Worm (Caenorhabditis elegans) whole organism, L2 larva: ENCODE data around the gene ZC395.4.

Experiments
- C34F6.9 ChIP-seq: fragments of 150-350 bp; optimal IDR thresholded peaks from 2 replicates; lab custom pipeline; 2014; ENCODE audit warnings: missing biosample characterization, missing genetic modification characterization
- F13H6.1 ChIP-seq: sonication (generic microtip); optimal IDR thresholded peaks from 2 replicates; lab custom pipeline; 2016; ENCODE audit warnings: missing genetic modification characterization, missing compliant biosample characterization
- Y55F3AM.14 ChIP-seq: fragments of 200-800 bp; sonication (Bioruptor generic); optimal IDR thresholded peaks from 2 replicates; lab custom pipeline; 2018; ENCODE audit warnings: mild to moderate bottlenecking, missing genetic modification characterization, missing compliant biosample characterization
- ZK546.5 ChIP-seq: sonication (generic microtip); optimal IDR thresholded peaks from 2 replicates; lab custom pipeline; 2017; ENCODE audit warnings: missing biosample characterization, missing genetic modification characterization
- aly-2 ChIP-seq: fragments of 150-350 bp; optimal IDR thresholded peaks from 2 replicates; lab custom pipeline; 2014; ENCODE audit warnings: missing biosample characterization, missing genetic modification characterization
- ama-1 ChIP-seq: fragments of 150-350 bp; optimal IDR thresholded peaks from 2 replicates; lab custom pipeline; 2018; ENCODE audit warnings: inconsistent platforms
- blmp-1 ChIP-seq: sonication (generic microtip); optimal IDR thresholded peaks from 2 replicates; lab custom pipeline; 2017; ENCODE audit warnings: missing genetic modification characterization, mild to moderate bottlenecking, missing compliant biosample characterization, antibody characterized with exemption, moderate library complexity; ENCODE audit not compliant: insufficient read depth
- crh-2 ChIP-seq: sonication (generic microtip); optimal IDR thresholded peaks from 2 replicates; lab custom pipeline; 2017; ENCODE audit warnings: missing biosample characterization, missing genetic modification characterization
- dmd-4 ChIP-seq: sonication (generic microtip); optimal IDR thresholded peaks from 2 replicates; lab custom pipeline; 2017; ENCODE audit warnings: missing biosample characterization, missing genetic modification characterization
- egl-27 ChIP-seq: sonication (generic microtip); optimal IDR thresholded peaks from 3 replicates; lab custom pipeline; 2017; ENCODE audit warnings: missing biosample characterization, missing genetic modification reagents, missing genetic modification characterization
- elt-1 ChIP-seq: fragments of 150-350 bp; optimal IDR thresholded peaks from 2 replicates; lab custom pipeline; 2014; ENCODE audit warnings: missing biosample characterization, missing genetic modification characterization
- elt-3 ChIP-seq: sonication (generic microtip); optimal IDR thresholded peaks from 2 replicates; lab custom pipeline; 2017; ENCODE audit warnings: missing biosample characterization, missing genetic modification characterization
- fos-1 ChIP-seq: fragments of 150-350 bp; optimal IDR thresholded peaks from 2 replicates; lab custom pipeline; 2014; ENCODE audit warnings: missing biosample characterization, missing genetic modification characterization
- gmeb-1 ChIP-seq: fragments of 150-350 bp; optimal IDR thresholded peaks from 2 replicates; lab custom pipeline; 2014; ENCODE audit warnings: missing biosample characterization, missing genetic modification characterization
- lin-11 ChIP-seq: fragments of 150-350 bp; sonication (generic microtip); optimal IDR thresholded peaks from 2 replicates; lab custom pipeline; 2014; ENCODE audit warnings: missing biosample characterization, missing genetic modification characterization, inconsistent platforms, mixed read lengths
- lin-13 ChIP-seq: fragments of 150-350 bp; optimal IDR thresholded peaks from 2 replicates; lab custom pipeline; 2014; ENCODE audit warnings: missing biosample characterization, missing genetic modification reagents, missing genetic modification characterization
- lsy-2 ChIP-seq, 2 experiments: fragments of 150-350 bp in 1 of 2; sonication (generic microtip) in 1 of 2; optimal IDR thresholded peaks; 2 replicates each; lab custom pipeline; 2014 to 2017; ENCODE audit warnings: missing biosample characterization in 2 of 2, missing genetic modification characterization in 2 of 2
- mbf-1 ChIP-seq: sonication (generic microtip); optimal IDR thresholded peaks from 2 replicates; lab custom pipeline; 2017; ENCODE audit warnings: missing biosample characterization, missing genetic modification characterization
- mdl-1 ChIP-seq, 2 experiments: fragments of 150-350 bp in 1 of 2; sonication (generic microtip) in 1 of 2; optimal IDR thresholded peaks; 2 replicates each; lab custom pipeline; 2017; ENCODE audit warnings: missing biosample characterization in 2 of 2, missing genetic modification characterization in 2 of 2
- nhr-10 ChIP-seq: sonication (generic microtip); optimal IDR thresholded peaks from 2 replicates; lab custom pipeline; 2017; ENCODE audit warnings: missing biosample characterization, missing genetic modification characterization
- nhr-12 ChIP-seq: fragments of 150-350 bp; optimal IDR thresholded peaks from 2 replicates; lab custom pipeline; 2014; ENCODE audit warnings: missing biosample characterization, missing genetic modification characterization
- nhr-129 ChIP-seq: fragments of 150-350 bp; optimal IDR thresholded peaks from 2 replicates; lab custom pipeline; 2014; ENCODE audit warnings: missing biosample characterization, missing genetic modification characterization
- nhr-21 ChIP-seq: fragments of 150-350 bp; optimal IDR thresholded peaks from 2 replicates; lab custom pipeline; 2014; ENCODE audit warnings: missing biosample characterization, missing genetic modification characterization
- nhr-23 ChIP-seq: fragments of 150-350 bp; optimal IDR thresholded peaks from 2 replicates; lab custom pipeline; 2014; ENCODE audit warnings: missing biosample characterization, missing genetic modification reagents, missing genetic modification characterization
- nhr-6 ChIP-seq: fragments of 150-350 bp; optimal IDR thresholded peaks from 2 replicates; lab custom pipeline; 2014; ENCODE audit warnings: missing biosample characterization, missing genetic modification characterization
- nhr-77 ChIP-seq: fragments of 150-350 bp; optimal IDR thresholded peaks from 2 replicates; lab custom pipeline; 2014; ENCODE audit warnings: missing biosample characterization, missing genetic modification characterization
- peb-1 ChIP-seq: fragments of 150-350 bp; optimal IDR thresholded peaks from 2 replicates; lab custom pipeline; 2014; ENCODE audit warnings: missing biosample characterization, missing genetic modification characterization
- sem-4 ChIP-seq: fragments of 150-350 bp; optimal IDR thresholded peaks from 2 replicates; lab custom pipeline; 2014; ENCODE audit warnings: missing biosample characterization, missing genetic modification reagents, missing genetic modification characterization
- skn-1 ChIP-seq: sonication (generic microtip); optimal IDR thresholded peaks from 2 replicates; lab custom pipeline; 2017; ENCODE audit warnings: missing biosample characterization, missing genetic modification characterization
- sma-3 ChIP-seq: sonication (generic microtip); optimal IDR thresholded peaks from 2 replicates; lab custom pipeline; 2016; ENCODE audit warnings: missing genetic modification reagents, missing genetic modification characterization, missing compliant biosample characterization
- sma-9 ChIP-seq, 2 experiments: fragments of 150-350 bp in 1 of 2; sonication (generic microtip) in 1 of 2; optimal IDR thresholded peaks; 2 replicates each; lab custom pipeline; 2014 to 2016; ENCODE audit warnings: missing genetic modification characterization in 2 of 2, mild to moderate bottlenecking in 1 of 2, missing biosample characterization in 1 of 2, missing compliant biosample characterization in 1 of 2, missing genetic modification reagents in 1 of 2, moderate library complexity in 1 of 2
- unc-39 ChIP-seq: fragments of 150-350 bp; optimal IDR thresholded peaks from 2 replicates; lab custom pipeline; 2014; ENCODE audit warnings: missing biosample characterization, missing genetic modification characterization
- unc-55 ChIP-seq: fragments of 150-350 bp; sonication (generic microtip); optimal IDR thresholded peaks from 3 replicates; lab custom pipeline; 2014; ENCODE audit warnings: missing biosample characterization, missing genetic modification reagents, missing genetic modification characterization
- unc-62 ChIP-seq: fragments of 150-350 bp; optimal IDR thresholded peaks from 2 replicates; lab custom pipeline; 2014; ENCODE audit warnings: missing biosample characterization, missing genetic modification reagents, missing genetic modification characterization
- zag-1 ChIP-seq: fragments of 150-350 bp; optimal IDR thresholded peaks from 2 replicates; lab custom pipeline; 2014; ENCODE audit warnings: missing biosample characterization, missing genetic modification characterization
- ztf-1 ChIP-seq: fragments of 200-800 bp; sonication (Bioruptor generic); conservative IDR thresholded peaks from 2 replicates; pipeline ENCODE4 v1.3.6; 2022; ENCODE audit warnings: missing genetic modification characterization, missing compliant biosample characterization
- ztf-11 ChIP-seq: sonication (generic microtip); optimal IDR thresholded peaks from 2 replicates; lab custom pipeline; 2017; ENCODE audit warnings: missing biosample characterization, missing genetic modification characterization
- ztf-4 ChIP-seq: fragments of 150-350 bp; optimal IDR thresholded peaks from 2 replicates; lab custom pipeline; 2014; ENCODE audit warnings: missing biosample characterization, missing genetic modification characterization

The ZC395.4 gene

DNA sequence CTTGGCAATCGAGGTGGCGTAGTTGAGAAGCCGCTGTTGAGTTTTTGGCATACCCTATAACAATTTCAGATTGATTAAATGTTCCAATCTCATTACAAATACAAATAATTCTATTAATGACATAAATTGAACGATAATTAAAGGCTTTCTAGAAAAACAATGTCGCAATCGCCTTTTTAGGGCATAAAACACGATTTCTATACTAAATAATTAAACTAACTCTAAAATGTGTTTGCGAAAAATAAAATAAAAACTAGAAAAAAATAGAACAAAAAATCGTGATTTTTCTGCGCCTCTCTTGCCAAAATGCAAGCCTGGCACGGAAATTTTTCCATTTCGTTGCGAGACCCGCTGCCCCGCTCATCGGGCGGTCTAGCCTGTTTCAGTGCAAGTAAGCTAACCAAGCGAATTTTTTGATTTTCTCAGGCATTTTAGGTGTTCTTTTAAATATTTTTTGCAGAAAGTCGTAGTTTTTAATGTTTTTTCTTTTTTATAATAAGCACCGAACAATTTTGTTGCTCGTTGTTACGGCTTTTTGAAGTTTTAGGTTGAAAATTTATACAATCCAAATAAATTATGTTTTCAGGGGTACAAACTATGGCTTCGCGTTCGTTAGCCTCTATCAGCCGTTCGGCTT is 42.0 kb upstream of the ZC395.4 start, which contains the start of the genes C34E10.12, C34E10.10 and atp-2 (continued):
- peak in 1 of 2 experiments; percentile 56 for TF ChIP-seq mdl-1 (tag; optimal IDR thresholded peaks at IDR 0.05; lab: Kevin White, UChicago)
- no peak for TF ChIP-seq nhr-77 (tag; lab: Kevin White, UChicago)
- TF ChIP-seq nhr-129: peak; percentile 86
- peak; percentile 96 for TF ChIP-seq lin-11 (tag; lab: Kevin White, UChicago)
- TF ChIP-seq sma-9 (GFP tag; optimal IDR thresholded peaks at IDR 0.05; lab: Kevin White, UChicago): peak; percentile 59
- TF ChIP-seq sma-9 (tag; optimal IDR thresholded peaks at IDR 0.05; lab: Kevin White, UChicago): no peak
- TF ChIP-seq gmeb-1 (tag; lab: Kevin White, UChicago): peak; percentile 86
- TF ChIP-seq egl-27 (tag; lab: Kevin White, UChicago): no peak
- no peak for TF ChIP-seq nhr-23 (tag; lab: Kevin White, UChicago)
- peak; percentile 93 for TF ChIP-seq crh-2 (tag; lab: Kevin White, UChicago)
- peak; percentile 62 for TF ChIP-seq nhr-21 (tag; lab: Kevin White, UChicago)
- peak; percentile 65 to 93 for TF ChIP-seq lsy-2 (tag; optimal IDR thresholded peaks at IDR 0.05; lab: Kevin White, UChicago)
- no peak for TF ChIP-seq Y55F3AM.14 (GFP tag; lab: Kevin White, UChicago)
- no peak for TF ChIP-seq dmd-4 (tag; lab: Kevin White, UChicago)
- no peak for TF ChIP-seq nhr-10
- TF ChIP-seq aly-2 (tag; lab: Kevin White, UChicago): no peak
- TF ChIP-seq F13H6.1 (tag; lab: Kevin White, UChicago): peak; percentile 74
- TF ChIP-seq nhr-6: peak; percentile 60
- TF ChIP-seq ztf-1 (GFP tag; lab: Robert Waterston, UW): no peak
- TF ChIP-seq zag-1: peak; percentile 68
- TF ChIP-seq peb-1 (tag; lab: Kevin White, UChicago): no peak
- TF ChIP-seq elt-1 (tag; lab: Kevin White, UChicago): no peak
- no peak for TF ChIP-seq elt-3 (tag; lab: Kevin White, UChicago)
- TF ChIP-seq nhr-12 (tag; lab: Kevin White, UChicago): no peak
- TF ChIP-seq skn-1: peak; percentile 49

DNA sequence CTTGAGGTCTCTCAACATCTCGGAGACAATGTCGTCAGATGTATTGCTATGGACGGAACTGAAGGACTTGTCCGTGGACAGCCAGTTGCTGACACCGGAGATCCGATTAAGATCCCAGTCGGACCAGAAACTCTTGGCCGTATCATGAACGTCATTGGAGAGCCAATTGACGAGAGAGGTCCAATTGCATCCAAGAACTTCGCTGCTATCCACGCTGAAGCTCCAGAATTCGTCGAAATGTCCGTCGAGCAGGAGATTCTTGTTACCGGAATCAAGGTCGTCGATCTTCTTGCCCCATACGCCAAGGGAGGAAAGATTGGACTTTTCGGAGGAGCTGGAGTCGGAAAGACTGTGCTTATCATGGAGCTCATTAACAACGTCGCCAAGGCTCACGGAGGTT is 41.1 kb upstream of the ZC395.4 start:
- TF ChIP-seq mbf-1 (tag; lab: Kevin White, UChicago) (no peak), crh-2 (tag; lab: Kevin White, UChicago) (no peak)
- TF ChIP-seq, all 48 proteins: peak for 0

DNA sequence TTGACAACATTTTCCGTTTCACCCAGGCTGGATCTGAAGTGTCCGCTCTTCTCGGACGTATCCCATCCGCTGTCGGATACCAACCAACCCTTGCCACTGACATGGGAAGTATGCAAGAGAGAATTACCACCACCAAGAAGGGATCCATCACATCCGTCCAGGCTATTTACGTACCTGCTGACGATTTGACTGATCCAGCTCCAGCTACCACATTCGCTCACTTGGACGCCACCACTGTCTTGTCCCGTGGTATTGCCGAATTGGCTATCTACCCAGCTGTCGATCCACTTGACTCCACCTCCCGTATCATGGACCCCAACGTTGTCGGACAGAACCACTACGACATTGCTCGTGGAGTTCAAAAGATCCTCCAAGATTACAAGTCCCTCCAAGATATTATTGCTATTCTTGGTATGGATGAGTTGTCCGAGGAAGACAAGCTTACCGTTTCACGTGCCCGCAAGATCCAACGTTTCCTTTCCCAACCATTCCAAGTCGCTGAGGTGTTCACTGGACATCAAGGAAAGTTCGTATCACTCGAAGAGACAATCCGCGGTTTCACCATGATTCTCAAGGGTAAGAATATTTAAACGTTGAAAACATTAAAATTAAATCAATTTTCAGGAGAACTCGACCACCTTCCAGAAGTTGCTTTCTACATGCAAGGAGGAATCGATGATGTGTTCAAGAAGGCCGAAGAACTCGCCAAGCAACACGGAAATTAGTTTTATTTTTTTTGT is 40.2 kb upstream of the ZC395.4 start:
- no peak for TF ChIP-seq nhr-21 (tag; lab: Kevin White, UChicago)
- no peak for TF ChIP-seq dmd-4 (tag; lab: Kevin White, UChicago)
- no peak for TF ChIP-seq nhr-129
- TF ChIP-seq nhr-23 (tag; lab: Kevin White, UChicago): peak; percentile 35
- TF ChIP-seq lin-13 (GFP tag; lab: Kevin White, UChicago): no peak

ce11 chrIII:5230415-5230814 is 39.5 kb upstream of the ZC395.4 start, which contains the start of gene prmt-5:
prmt-5 (plus strand) TSS chrIII:5230555.
- TF ChIP-seq lsy-2 (tag; optimal IDR thresholded peaks at IDR 0.05; lab: Kevin White, UChicago) (no peak), unc-62 (GFP tag; lab: Kevin White, UChicago) (no peak), fos-1 (tag; lab: Kevin White, UChicago) (no peak), nhr-21 (tag; lab: Kevin White, UChicago) (peak; percentile 46), ztf-11 (tag; lab: Kevin White, UChicago) (no peak), blmp-1 (tag; lab: Kevin White, UChicago) (no peak), F13H6.1 (tag; lab: Kevin White, UChicago) (peak; percentile 8), lin-13 (GFP tag; lab: Kevin White, UChicago) (peak; percentile 34), elt-3 (tag; lab: Kevin White, UChicago) (no peak), aly-2 (tag; lab: Kevin White, UChicago) (no peak), unc-55 (GFP tag; lab: Kevin White, UChicago) (no peak), ztf-1 (GFP tag; lab: Robert Waterston, UW) (no peak), ztf-4 (tag; lab: Kevin White, UChicago) (peak; percentile 53), ZK546.5 (no peak), unc-39 (tag; lab: Kevin White, UChicago) (no peak), C34F6.9 (tag; lab: Kevin White, UChicago) (no peak), sma-9 (GFP tag; optimal IDR thresholded peaks at IDR 0.05; lab: Kevin White, UChicago) (no peak), sma-9 (tag; optimal IDR thresholded peaks at IDR 0.05; lab: Kevin White, UChicago) (no peak), sem-4 (tag; lab: Kevin White, UChicago) (no peak), sma-3 (GFP tag; lab: Kevin White, UChicago) (peak; percentile 45), Y55F3AM.14 (GFP tag; lab: Kevin White, UChicago) (peak; percentile 24), elt-1 (tag; lab: Kevin White, UChicago) (no peak), lin-11 (tag; lab: Kevin White, UChicago) (no peak), nhr-129 (peak; percentile 41), crh-2 (tag; lab: Kevin White, UChicago) (no peak), ama-1 (lab: Kevin White, UChicago) (peak; percentile 65)
